Worm (Caenorhabditis elegans) whole organism, L3 larva: ENCODE measurements around the gene C46G7.5.

Source experiments
- R02D3.7 ChIP-seq: fragments of 150-350 bp; optimal IDR thresholded peaks from 2 replicates; lab custom pipeline; 2014; ENCODE audit warnings: missing biosample characterization, missing genetic modification characterization
- mdl-1 ChIP-seq: fragments of 150-350 bp; optimal IDR thresholded peaks from 2 replicates; lab custom pipeline; 2014; ENCODE audit warnings: missing biosample characterization, missing genetic modification characterization
- nhr-237 ChIP-seq: fragments of 150-350 bp; optimal IDR thresholded peaks from 2 replicates; lab custom pipeline; 2014; ENCODE audit warnings: missing biosample characterization, missing genetic modification characterization
- nhr-28 ChIP-seq: fragments of 150-350 bp; optimal IDR thresholded peaks from 2 replicates; lab custom pipeline; 2014; ENCODE audit warnings: missing biosample characterization, missing genetic modification characterization
- nhr-76 ChIP-seq: fragments of 150-350 bp; sonication (generic microtip); optimal IDR thresholded peaks from 5 replicates; lab custom pipeline; 2014; ENCODE audit warnings: missing biosample characterization, missing genetic modification characterization

DNA sequence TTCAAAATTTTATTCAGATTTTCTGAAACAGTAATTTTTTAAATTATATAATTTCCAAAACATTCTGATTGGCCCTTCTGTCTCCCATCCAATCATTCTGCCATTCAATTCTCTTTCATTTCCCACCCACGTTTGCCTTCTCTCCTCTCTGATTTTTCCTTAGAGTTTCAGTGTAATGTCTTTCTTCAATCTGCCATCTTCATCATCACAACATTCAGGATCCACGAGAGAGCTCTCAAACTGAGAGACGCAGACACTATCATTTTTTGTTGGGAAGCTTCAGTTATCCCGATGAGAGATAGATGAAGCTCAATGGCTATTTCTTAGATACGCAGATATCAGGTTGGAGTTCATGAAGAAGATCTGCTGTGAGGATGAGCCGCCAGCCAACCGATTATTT is 2.4 kb upstream of the C46G7.5 start:
- TF ChIP-seq nhr-76 (tag; lab: Kevin White, UChicago) (no peak), R02D3.7 (no peak), nhr-237 (tag; lab: Kevin White, UChicago) (no peak), mdl-1 (tag; lab: Kevin White, UChicago) (no peak), nhr-28 (no peak)
